Fruit fly (Drosophila melanogaster): ENCODE results near the gene daw.

Gene daw

DNA sequence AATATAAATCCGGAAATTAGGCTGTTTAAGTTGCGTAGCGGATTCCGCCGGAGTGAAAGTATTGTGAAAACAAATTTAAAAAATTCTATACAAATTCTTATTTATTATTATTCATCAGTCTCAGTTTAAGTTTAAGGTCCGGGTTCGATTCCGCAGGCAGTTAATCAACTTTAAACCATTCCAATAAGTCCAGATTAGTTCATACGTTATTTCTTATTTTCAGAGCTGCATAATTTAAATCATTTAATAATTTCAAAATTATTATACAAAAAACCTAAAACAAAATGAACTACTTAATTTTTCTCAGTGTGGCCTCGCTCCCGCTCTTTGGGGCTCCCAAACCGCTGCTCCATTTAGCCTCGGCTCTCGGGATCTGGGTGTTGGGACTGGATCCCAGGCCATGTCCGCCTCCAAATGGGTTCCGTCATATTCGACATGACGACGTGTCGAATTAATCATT lies 25.3 kb downstream of the daw start (continued):
- TF ChIP-seq CG7271 (tag; optimal IDR thresholded peaks at IDR 0.05) (no peak), Sry-β (GFP tag; optimal IDR thresholded peaks at IDR 0.05) (peak; percentile 46), CG7372 (GFP tag; IDR thresholded peaks at IDR 0.05) (peak; percentile 72), CG11696 (GFP tag; IDR thresholded peaks at IDR 0.05) (peak; percentile 25; the same call in 1 of the 2 replicates), Sox102F (GFP tag; optimal IDR thresholded peaks at IDR 0.05) (peak; percentile 88), MESR4 (GFP tag; optimal IDR thresholded peaks at IDR 0.05) (no peak), CG2199 (GFP tag; IDR thresholded peaks at IDR 0.05) (no peak), Scr (GFP tag; IDR thresholded peaks at IDR 0.05; ENCODE audit: partially characterized antibody) (no peak), CG2875 (GFP tag; optimal IDR thresholded peaks at IDR 0.05) (peak; percentile 83), disco-r (GFP tag; optimal IDR thresholded peaks at IDR 0.05) (peak; percentile 40), sc (optimal IDR thresholded peaks at IDR 0.05) (no peak), sc (GFP tag; optimal IDR thresholded peaks at IDR 0.05) (peak; percentile 87), Eip74EF (GFP tag; optimal IDR thresholded peaks at IDR 0.05) (peak in 1 of 2 experiments; percentile 93), eve (GFP tag; optimal IDR thresholded peaks at IDR 0.05) (peak in 1 of 2 experiments; percentile 97), CG8924 (tag; optimal IDR thresholded peaks at IDR 0.05) (peak; percentile 94), CG6791 (GFP tag; IDR thresholded peaks at IDR 0.05; ENCODE audit: partially characterized antibody) (no peak), CG18764 (GFP tag; optimal IDR thresholded peaks at IDR 0.05) (peak; percentile 69), Abd-B (GFP tag; optimal IDR thresholded peaks at IDR 0.05) (peak; percentile 83), CG2120 (GFP tag; optimal IDR thresholded peaks at IDR 0.05) (peak; percentile 80), zen2 (GFP tag; IDR thresholded peaks at IDR 0.05; ENCODE audit: partially characterized antibody) (no peak), CG2712 (tag; optimal IDR thresholded peaks at IDR 0.05) (peak; percentile 95), bsh (GFP tag; optimal IDR thresholded peaks at IDR 0.05) (peak; percentile 85 to 93), Tbp (GFP tag; optimal IDR thresholded peaks at IDR 0.05) (no peak), Dref (GFP tag; IDR thresholded peaks at IDR 0.05) (no peak), CG10431 (GFP tag; optimal IDR thresholded peaks at IDR 0.05) (peak; percentile 72), klu (GFP tag; IDR thresholded peaks at IDR 0.05) (peak; percentile 75; the same call in 1 of the 2 replicates), sna (GFP tag; IDR thresholded peaks at IDR 0.05; ENCODE audit: partially characterized antibody) (no peak), twi (tag; optimal IDR thresholded peaks at IDR 0.05) (peak; percentile 86), mld (GFP tag; IDR thresholded peaks at IDR 0.05; ENCODE audit: partially characterized antibody) (no peak), CG9797 (GFP tag; optimal IDR thresholded peaks at IDR 0.05) (peak; percentile 32), Neu2 (GFP tag; optimal IDR thresholded peaks at IDR 0.05; ENCODE audit: borderline replicate concordance) (no peak), CG5245 (GFP tag; optimal IDR thresholded peaks at IDR 0.05) (peak; percentile 73), CG6654 (GFP tag; optimal IDR thresholded peaks at IDR 0.05) (peak; percentile 72), NfI (GFP tag; optimal IDR thresholded peaks at IDR 0.05) (peak; percentile 82), CG18619 (GFP tag; optimal IDR thresholded peaks at IDR 0.05) (peak; percentile 89), CG12071 (GFP tag; optimal IDR thresholded peaks at IDR 0.05) (peak; percentile 28), CG15601 (tag; optimal IDR thresholded peaks at IDR 0.05) (peak; percentile 91), Stat92E (GFP tag; optimal IDR thresholded peaks at IDR 0.05) (peak in 1 of 3 experiments; percentile 68), tx (GFP tag; optimal IDR thresholded peaks at IDR 0.05) (peak; percentile 17), Hr3 (GFP tag; optimal IDR thresholded peaks at IDR 0.05) (peak; percentile 82), CG31365 (tag; optimal IDR thresholded peaks at IDR 0.05) (no peak), CG10543 (GFP tag; optimal IDR thresholded peaks at IDR 0.05) (peak; percentile 75), zfh2 (GFP tag; optimal IDR thresholded peaks at IDR 0.05) (peak; percentile 52), CG13624 (GFP tag; optimal IDR thresholded peaks at IDR 0.05) (peak; percentile 60), tap (tag; optimal IDR thresholded peaks at IDR 0.05) (peak; percentile 74), B-H1 (GFP tag; IDR thresholded peaks at IDR 0.05) (peak; percentile 57; the same call in 2 of the 3 replicates), CG7963 (GFP tag; IDR thresholded peaks at IDR 0.05; ENCODE audit: partially characterized antibody) (no peak), CG3847 (GFP tag; IDR thresholded peaks at IDR 0.05) (peak; percentile 69), kay (GFP tag; optimal IDR thresholded peaks at IDR 0.05) (peak; percentile 79)

All from whole organism, embryonic.